Fruit fly (Drosophila melanogaster): ENCODE measurements around the gene Snmp1.
A peak's percentile ranks its signal among the peaks of the same experiment; 100 is the strongest.

Gene Snmp1

dm6 chr3R:21203660-21204499, 35.9 kb upstream of the Snmp1 start (continued):
- TF ChIP-seq Poxn (GFP tag; IDR thresholded peaks at IDR 0.05), result no peak
- no peak for TF ChIP-seq CG16863 (GFP tag; optimal IDR thresholded peaks at IDR 0.05)
- TF ChIP-seq CG9437 (GFP tag; optimal IDR thresholded peaks at IDR 0.05), result no peak
- TF ChIP-seq CG2712 (tag; optimal IDR thresholded peaks at IDR 0.05), result peak; percentile 64
- TF ChIP-seq Gug (GFP tag; IDR thresholded peaks at IDR 0.05), result no peak
- no peak for TF ChIP-seq tio (GFP tag; optimal IDR thresholded peaks at IDR 0.05)
- TF ChIP-seq CG7556 (GFP tag; optimal IDR thresholded peaks at IDR 0.05), result no peak
- TF ChIP-seq CG17829 (tag; optimal IDR thresholded peaks at IDR 0.05), result peak; percentile 6
- no peak for TF ChIP-seq gro (GFP tag; optimal IDR thresholded peaks at IDR 0.05)
- no peak for TF ChIP-seq CG17186 (GFP tag; optimal IDR thresholded peaks at IDR 0.05)
- TF ChIP-seq gsb-n (tag; optimal IDR thresholded peaks at IDR 0.05), result peak; percentile 65
- TF ChIP-seq Dp (GFP tag; optimal IDR thresholded peaks at IDR 0.05), result no peak
- TF ChIP-seq CG18599 (GFP tag; optimal IDR thresholded peaks at IDR 0.05), result peak; percentile 46
- TF ChIP-seq HHEX (GFP tag; optimal IDR thresholded peaks at IDR 0.05), result no peak
- peak; percentile 75; the same call in 1 of the 2 replicates for TF ChIP-seq CG14014 (GFP tag; IDR thresholded peaks at IDR 0.05)
- TF ChIP-seq CHES-1-like (GFP tag; optimal IDR thresholded peaks at IDR 0.05), result no peak
- no peak for TF ChIP-seq tup (GFP tag; optimal IDR thresholded peaks at IDR 0.05)
- TF ChIP-seq CG34376 (GFP tag; optimal IDR thresholded peaks at IDR 0.05), result peak; percentile 74
- TF ChIP-seq mam (GFP tag; optimal IDR thresholded peaks at IDR 0.05), result no peak
- TF ChIP-seq stwl (tag; optimal IDR thresholded peaks at IDR 0.05), result no peak
- TF ChIP-seq fd96Cb (tag; optimal IDR thresholded peaks at IDR 0.05), result no peak
- peak; percentile 66 for TF ChIP-seq Spps (tag; optimal IDR thresholded peaks at IDR 0.05)
- no peak for TF ChIP-seq trem (tag; optimal IDR thresholded peaks at IDR 0.05)
- no peak for TF ChIP-seq psq (GFP tag; optimal IDR thresholded peaks at IDR 0.05)
- peak; percentile 95 for TF ChIP-seq CG15601 (tag; optimal IDR thresholded peaks at IDR 0.05)
- TF ChIP-seq vvl (GFP tag; IDR thresholded peaks at IDR 0.05), result peak; percentile 61; the same call in 1 of the 2 replicates
- TF ChIP-seq CG13287 (GFP tag; IDR thresholded peaks at IDR 0.05; ENCODE audit: partially characterized antibody), result no peak
- 0 out of 3 replicates have a peak, but pooled peaks have one; percentile 48 for TF ChIP-seq CG11695 (GFP tag; IDR thresholded peaks at IDR 0.05)
- peak; percentile 49; the same call in 2 of the 3 replicates for TF ChIP-seq so (GFP tag; IDR thresholded peaks at IDR 0.05)
- peak; percentile 72; the same call in 2 of the 3 replicates for TF ChIP-seq sr (GFP tag; IDR thresholded peaks at IDR 0.05)
- no peak for TF ChIP-seq CG4424 (GFP tag; optimal IDR thresholded peaks at IDR 0.05)
- no peak for TF ChIP-seq CG31388 (GFP tag; optimal IDR thresholded peaks at IDR 0.05)
- TF ChIP-seq BtbVII (GFP tag; optimal IDR thresholded peaks at IDR 0.05), result peak; percentile 49
- TF ChIP-seq Blimp-1 (GFP tag; optimal IDR thresholded peaks at IDR 0.05), result peak; percentile 43
- TF ChIP-seq az2 (GFP tag; optimal IDR thresholded peaks at IDR 0.05), result no peak
- peak; percentile 84 for TF ChIP-seq chm (GFP tag; IDR thresholded peaks at IDR 0.05)
- TF ChIP-seq dmrt99B (tag; optimal IDR thresholded peaks at IDR 0.05), result no peak
- peak; percentile 40 for TF ChIP-seq CG1603 (tag; optimal IDR thresholded peaks at IDR 0.05)
- TF ChIP-seq CG6254 (GFP tag; optimal IDR thresholded peaks at IDR 0.05), result peak; percentile 64
- peak; percentile 42 for TF ChIP-seq CG1529 (GFP tag; optimal IDR thresholded peaks at IDR 0.05)
- TF ChIP-seq Hsf (GFP tag; optimal IDR thresholded peaks at IDR 0.05), result no peak
- no peak for TF ChIP-seq Six4 (GFP tag; optimal IDR thresholded peaks at IDR 0.05)
- no peak for TF ChIP-seq CG9932 (GFP tag; IDR thresholded peaks at IDR 0.05)
- TF ChIP-seq CG12391 (tag; optimal IDR thresholded peaks at IDR 0.05), result no peak
- TF ChIP-seq hbn (GFP tag; IDR thresholded peaks at IDR 0.05; ENCODE audit: partially characterized antibody), result no peak
- TF ChIP-seq pum (GFP tag; optimal IDR thresholded peaks at IDR 0.05), result no peak
- peak; percentile 44 for TF ChIP-seq CG14710 (tag; optimal IDR thresholded peaks at IDR 0.05)
- TF ChIP-seq Nf-YC (tag; optimal IDR thresholded peaks at IDR 0.05), result peak; percentile 60
- TF ChIP-seq ara (GFP tag; IDR thresholded peaks at IDR 0.05), result peak; percentile 76
